Fruit fly (Drosophila melanogaster): ENCODE data around the gene CG32603.
A peak's percentile ranks its signal among the peaks of the same experiment; 100 is the strongest.

Gene CG32603

DNA sequence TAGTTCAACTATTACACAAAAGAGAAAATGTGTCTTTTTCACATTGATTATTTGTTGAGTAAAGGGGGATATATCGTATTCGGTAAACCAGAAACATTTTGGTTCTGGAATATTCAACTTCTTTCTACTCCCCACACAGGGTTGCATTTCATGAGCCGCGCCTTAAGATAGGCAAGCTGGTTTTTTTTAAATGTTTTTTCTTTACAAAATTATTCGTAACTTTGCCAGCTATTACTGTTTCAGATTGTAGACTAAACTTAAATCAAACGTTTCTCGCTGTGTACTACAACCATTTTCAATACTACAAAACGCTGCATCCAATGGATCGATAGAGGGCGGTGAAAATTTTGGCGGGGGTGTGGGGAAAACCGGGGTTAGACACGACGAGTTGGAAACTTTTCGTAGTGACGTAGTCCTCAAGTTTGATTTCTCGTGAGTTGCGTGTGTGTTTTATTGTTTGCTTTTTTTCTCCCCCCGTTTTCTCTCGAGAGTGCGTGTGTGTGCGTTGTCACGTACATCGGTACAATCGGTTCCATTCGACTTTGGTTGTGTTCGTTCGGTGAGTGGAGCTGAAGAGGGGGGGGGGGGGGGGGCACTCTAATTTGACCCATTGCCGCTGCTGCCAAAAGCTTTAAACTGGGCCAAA, 29.3 kb downstream of the CG32603 start (continued):
- TF ChIP-seq zfh1 (GFP tag; IDR thresholded peaks at IDR 0.05) (no peak), sqz (GFP tag; optimal IDR thresholded peaks at IDR 0.05) (no peak), CG6791 (GFP tag; IDR thresholded peaks at IDR 0.05; ENCODE audit: partially characterized antibody) (no peak), lmd (GFP tag; IDR thresholded peaks at IDR 0.05) (no peak), CG1832 (GFP tag; optimal IDR thresholded peaks at IDR 0.05) (no peak), Fer3 (tag; optimal IDR thresholded peaks at IDR 0.05) (no peak), aop (GFP tag; IDR thresholded peaks at IDR 0.05) (no peak), Asciz (GFP tag; optimal IDR thresholded peaks at IDR 0.05) (no peak), bowl (GFP tag; IDR thresholded peaks at IDR 0.05) (no peak), grau (tag; optimal IDR thresholded peaks at IDR 0.05) (peak; percentile 40), stwl (tag; optimal IDR thresholded peaks at IDR 0.05) (peak; percentile 55), CG12391 (tag; optimal IDR thresholded peaks at IDR 0.05) (peak; percentile 47), CG15479 (GFP tag; optimal IDR thresholded peaks at IDR 0.05) (no peak), fd64A (GFP tag; optimal IDR thresholded peaks at IDR 0.05) (no peak), Hand (GFP tag; optimal IDR thresholded peaks at IDR 0.05) (no peak), BEAF-32 (GFP tag; optimal IDR thresholded peaks at IDR 0.05) (no peak), CG3726 (GFP tag; IDR thresholded peaks at IDR 0.05) (no peak), CG32767 (GFP tag; IDR thresholded peaks at IDR 0.05) (0 out of 2 replicates have a peak, but pooled peaks have one; percentile 26), CG18764 (GFP tag; optimal IDR thresholded peaks at IDR 0.05) (no peak), tx (GFP tag; optimal IDR thresholded peaks at IDR 0.05) (peak; percentile 15), vfl (GFP tag; optimal IDR thresholded peaks at IDR 0.05) (no peak), CG12769 (tag; optimal IDR thresholded peaks at IDR 0.05) (peak; percentile 26), h (optimal IDR thresholded peaks at IDR 0.05) (no peak), D19A (tag; optimal IDR thresholded peaks at IDR 0.05) (peak; percentile 25), CG8924 (tag; optimal IDR thresholded peaks at IDR 0.05) (peak; percentile 21), gsb-n (tag; optimal IDR thresholded peaks at IDR 0.05) (no peak), Trl (optimal IDR thresholded peaks at IDR 0.05) (no peak), Trl (GFP tag; optimal IDR thresholded peaks at IDR 0.05) (peak; percentile 16), CG2120 (GFP tag; optimal IDR thresholded peaks at IDR 0.05) (peak; percentile 50), E2f1 (GFP tag; IDR thresholded peaks at IDR 0.05) (peak; percentile 45; the same call in 1 of the 2 replicates), CG8359 (GFP tag; optimal IDR thresholded peaks at IDR 0.05; ENCODE audit: borderline replicate concordance) (no peak), CG13296 (GFP tag; optimal IDR thresholded peaks at IDR 0.05) (peak; percentile 9), ssp (GFP tag; IDR thresholded peaks at IDR 0.05) (no peak), ken (GFP tag; IDR thresholded peaks at IDR 0.05) (no peak), p53 (GFP tag; optimal IDR thresholded peaks at IDR 0.05) (no peak), ind (GFP tag; optimal IDR thresholded peaks at IDR 0.05) (peak; percentile 23), CG13624 (GFP tag; optimal IDR thresholded peaks at IDR 0.05) (no peak), CG32772 (GFP tag; IDR thresholded peaks at IDR 0.05) (no peak), tll (GFP tag; optimal IDR thresholded peaks at IDR 0.05) (no peak), gcm2 (GFP tag; optimal IDR thresholded peaks at IDR 0.05) (no peak), YL-1 (GFP tag; optimal IDR thresholded peaks at IDR 0.05) (no peak), bab2 (GFP tag; optimal IDR thresholded peaks at IDR 0.05) (peak; percentile 7), CG16815 (GFP tag; optimal IDR thresholded peaks at IDR 0.05) (no peak), CG17912 (GFP tag; optimal IDR thresholded peaks at IDR 0.05) (no peak), CG4730 (GFP tag; IDR thresholded peaks at IDR 0.05) (no peak), CG34376 (GFP tag; optimal IDR thresholded peaks at IDR 0.05) (no peak), Poxn (GFP tag; IDR thresholded peaks at IDR 0.05) (no peak), cas (GFP tag; IDR thresholded peaks at IDR 0.05) (no peak), chif (GFP tag; optimal IDR thresholded peaks at IDR 0.05) (peak in 1 of 2 experiments; percentile 20), sisA (GFP tag; IDR thresholded peaks at IDR 0.05) (no peak; the same call in 1 of the 2 replicates), TFAM (GFP tag; optimal IDR thresholded peaks at IDR 0.05) (no peak)
